Fruit fly (Drosophila melanogaster) ovary, adult (tissue): ENCODE results near the gene CG17475.
A peak's percentile ranks its signal among the peaks of the same experiment; 100 is the strongest.

Experiments
- CG17801 ChIP-seq: fragments of 200-800 bp; optimal IDR thresholded peaks from 2 replicates; lab custom pipeline; 2019; ENCODE audit warnings: missing biosample characterization, mild to moderate bottlenecking, missing genetic modification characterization, moderate library complexity; ENCODE audit not compliant: partially characterized antibody

Gene CG17475

dm6 chr3R:17082471-17082870, 47.8 kb downstream of the CG17475 start:
- TF ChIP-seq CG17801 (GFP tag; lab: Kevin White, UChicago), result no peak

dm6 chr3R:17081359-17081935, 48.8 kb downstream of the CG17475 start:
- TF ChIP-seq CG17801 (GFP tag; lab: Kevin White, UChicago), result peak; percentile 62

DNA sequence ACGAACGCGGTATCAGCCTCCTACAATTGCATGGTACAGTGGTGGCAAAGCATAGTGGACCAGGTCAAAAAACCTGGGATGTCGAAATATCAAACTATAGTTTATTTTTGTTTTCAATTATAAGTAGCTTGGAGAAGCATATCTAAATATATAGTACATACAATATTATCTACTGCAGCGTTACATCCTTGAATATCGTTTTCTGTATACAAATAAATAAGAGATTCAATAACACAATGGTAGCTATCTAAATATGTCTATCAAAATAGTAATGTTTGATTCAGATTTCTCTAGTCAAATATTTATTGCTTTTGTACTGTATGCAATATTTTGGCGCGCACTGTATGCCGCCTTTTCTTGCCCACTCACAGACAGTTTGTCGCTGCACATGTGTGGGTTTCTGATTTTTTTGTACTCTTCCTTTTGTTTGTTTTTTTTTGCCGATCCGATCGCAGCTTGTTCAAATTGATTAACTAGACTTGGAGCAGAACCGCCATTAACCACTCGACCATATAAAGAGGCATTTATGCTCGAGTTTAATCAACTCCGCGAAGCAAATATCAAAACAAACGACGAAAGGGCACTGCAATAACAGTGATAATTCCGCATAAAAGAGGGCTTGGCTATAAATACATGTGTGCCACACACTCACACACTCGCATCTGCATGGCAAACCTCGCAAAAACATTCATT, 49.4 kb downstream of the CG17475 start:
- peak; percentile 88 for TF ChIP-seq CG17801 (GFP tag; lab: Kevin White, UChicago)

DNA sequence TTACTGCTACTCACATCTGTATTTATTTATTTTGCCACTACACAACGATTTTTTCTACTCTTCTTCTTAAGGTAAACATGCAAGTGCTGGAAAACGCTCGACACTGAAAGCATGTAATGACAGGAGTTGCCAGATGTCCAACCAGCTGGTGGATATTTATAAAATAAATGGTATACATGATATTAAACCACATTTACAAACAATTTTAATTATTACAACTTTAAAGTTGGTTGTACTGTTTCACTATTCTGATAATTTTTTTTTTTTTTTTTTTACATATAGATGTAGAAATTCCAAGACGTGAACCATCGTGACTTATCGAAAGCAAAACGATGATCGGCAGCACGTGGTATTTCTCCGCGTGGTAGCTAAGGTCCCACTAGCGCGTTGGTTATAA, 50.4 kb downstream of the CG17475 start, which contains the start of the genes Keap1 and kuk:
Keap1 (minus strand) TSS at position 87 of the 397 bp plus-strand sequence.
kuk (plus strand) TSS at position 386 of the 397 bp plus-strand sequence.
- TF ChIP-seq CG17801 (GFP tag; lab: Kevin White, UChicago), result peak; percentile 52
